Fruit fly (Drosophila melanogaster): ENCODE results near the gene CG7950.

CG7950 gene

DNA sequence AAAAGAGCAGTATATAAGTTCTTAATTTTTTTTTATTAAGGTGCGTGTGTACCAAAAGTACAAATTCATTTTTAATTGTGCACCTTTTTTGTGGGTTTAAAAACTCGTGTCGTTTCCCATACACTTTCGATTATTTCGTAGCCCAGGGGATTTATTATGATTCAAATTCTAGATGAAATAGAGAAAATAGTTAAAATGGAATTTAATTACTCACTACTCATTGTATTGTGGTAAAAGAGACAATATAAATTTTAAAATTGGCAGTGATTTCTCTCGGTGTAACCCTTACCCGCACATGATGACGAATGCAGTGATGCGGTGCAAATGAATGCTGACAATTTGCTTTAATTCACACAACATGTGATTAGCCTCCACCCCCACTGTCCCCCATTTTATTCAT, 26.6 kb downstream of the CG7950 start (continued):
- TF ChIP-seq CG8319 (GFP tag; optimal IDR thresholded peaks at IDR 0.05) (no peak), Gug (GFP tag; IDR thresholded peaks at IDR 0.05) (no peak), Ets21C (GFP tag; optimal IDR thresholded peaks at IDR 0.05) (peak; percentile 22), Met (GFP tag; optimal IDR thresholded peaks at IDR 0.05) (no peak), CG6808 (GFP tag; optimal IDR thresholded peaks at IDR 0.05) (no peak), Ets96B (tag; optimal IDR thresholded peaks at IDR 0.05) (no peak), eg (GFP tag; IDR thresholded peaks at IDR 0.05) (0 out of 3 replicates have a peak, but pooled peaks have one; percentile 42), CG4318 (GFP tag; optimal IDR thresholded peaks at IDR 0.05) (no peak), Hr4 (GFP tag; optimal IDR thresholded peaks at IDR 0.05) (peak; percentile 15), CG1621 (tag; optimal IDR thresholded peaks at IDR 0.05) (no peak), CG10631 (GFP tag; optimal IDR thresholded peaks at IDR 0.05) (no peak), Sox102F (GFP tag; optimal IDR thresholded peaks at IDR 0.05) (peak; percentile 23), Hr38 (GFP tag; optimal IDR thresholded peaks at IDR 0.05) (no peak), CG16779 (tag; optimal IDR thresholded peaks at IDR 0.05) (no peak), CG3919 (GFP tag; optimal IDR thresholded peaks at IDR 0.05) (peak; percentile 32), CG32006 (GFP tag; optimal IDR thresholded peaks at IDR 0.05) (peak; percentile 17)

- no peak for TF ChIP-seq vri (GFP tag; optimal IDR thresholded peaks at IDR 0.05)
- no peak for TF ChIP-seq CG3032 (tag; optimal IDR thresholded peaks at IDR 0.05)
- peak; percentile 37 for TF ChIP-seq svp (GFP tag)
- TF ChIP-seq Sox102F (GFP tag; optimal IDR thresholded peaks at IDR 0.05), result no peak
- TF ChIP-seq spab (GFP tag; optimal IDR thresholded peaks at IDR 0.05), result no peak
- TF ChIP-seq CG11762 (GFP tag; optimal IDR thresholded peaks at IDR 0.05; ENCODE audit: insufficient read depth), result no peak
- no peak for TF ChIP-seq lz (GFP tag; optimal IDR thresholded peaks at IDR 0.05)
- no peak for TF ChIP-seq CG15336 (GFP tag; IDR thresholded peaks at IDR 0.05)
- no peak for TF ChIP-seq CG8119 (GFP tag; IDR thresholded peaks at IDR 0.05)
- TF ChIP-seq eg (GFP tag; IDR thresholded peaks at IDR 0.05), result no peak
- no peak for TF ChIP-seq CG6163 (GFP tag; IDR thresholded peaks at IDR 0.05)
- TF ChIP-seq Sox15 (GFP tag; optimal IDR thresholded peaks at IDR 0.05), result no peak
- TF ChIP-seq esn (GFP tag; optimal IDR thresholded peaks at IDR 0.05), result peak; percentile 26
- no peak for TF ChIP-seq CG6854 (GFP tag; optimal IDR thresholded peaks at IDR 0.05)
- TF ChIP-seq Ets96B (tag; optimal IDR thresholded peaks at IDR 0.05), result no peak
- TF ChIP-seq topi (GFP tag; optimal IDR thresholded peaks at IDR 0.05), result peak; percentile 6
- peak; percentile 15 for TF ChIP-seq Smox (GFP tag; optimal IDR thresholded peaks at IDR 0.05)
- TF ChIP-seq Eip75B (GFP tag; optimal IDR thresholded peaks at IDR 0.05), result no peak
- TF ChIP-seq CG31627 (GFP tag; optimal IDR thresholded peaks at IDR 0.05), result peak; percentile 4
- TF ChIP-seq Met (GFP tag; optimal IDR thresholded peaks at IDR 0.05), result no peak
- no peak for TF ChIP-seq CG4318 (GFP tag; optimal IDR thresholded peaks at IDR 0.05)
- no peak for TF ChIP-seq CG3919 (GFP tag; optimal IDR thresholded peaks at IDR 0.05)
- no peak for TF ChIP-seq CG6276 (GFP tag; optimal IDR thresholded peaks at IDR 0.05)
- no peak for TF ChIP-seq CG8319 (GFP tag; optimal IDR thresholded peaks at IDR 0.05)
- peak; percentile 0 for TF ChIP-seq Sox14 (GFP tag; optimal IDR thresholded peaks at IDR 0.05)
- TF ChIP-seq acj6 (GFP tag; optimal IDR thresholded peaks at IDR 0.05), result no peak
- TF ChIP-seq Blimp-1 (GFP tag; optimal IDR thresholded peaks at IDR 0.05), result no peak
- TF ChIP-seq CG9139 (GFP tag; optimal IDR thresholded peaks at IDR 0.05), result no peak
- TF ChIP-seq cyc (GFP tag; optimal IDR thresholded peaks at IDR 0.05), result no peak
- TF ChIP-seq CG1621 (tag; optimal IDR thresholded peaks at IDR 0.05), result no peak
- peak; percentile 3 for TF ChIP-seq Hr4 (GFP tag; optimal IDR thresholded peaks at IDR 0.05)
- TF ChIP-seq Eip93F (GFP tag; optimal IDR thresholded peaks at IDR 0.05), result no peak
- no peak for TF ChIP-seq CG11294 (GFP tag; IDR thresholded peaks at IDR 0.05)
- TF ChIP-seq CG6792 (GFP tag; optimal IDR thresholded peaks at IDR 0.05), result no peak
- TF ChIP-seq Eip78C (GFP tag), result peak; percentile 58
- peak; percentile 6 for TF ChIP-seq Hr39 (GFP tag; optimal IDR thresholded peaks at IDR 0.05)
- no peak for TF ChIP-seq OdsH (GFP tag; optimal IDR thresholded peaks at IDR 0.05)
- no peak for TF ChIP-seq fkh (GFP tag; optimal IDR thresholded peaks at IDR 0.05)
- TF ChIP-seq CG10631 (GFP tag; optimal IDR thresholded peaks at IDR 0.05), result no peak
These were observed 27.5 kb downstream of the CG7950 start for dm6 chr3R:30084137-30084536.
